Worm (Caenorhabditis elegans) whole organism, late embryonic: ENCODE results near the gene gst-5.

ENCODE experiments used
- ama-1 ChIP-seq: fragments of 150-350 bp; optimal IDR thresholded peaks from 2 replicates; lab custom pipeline; 2014
- ets-4 ChIP-seq: sonication (generic microtip); optimal IDR thresholded peaks from 2 replicates; lab custom pipeline; 2016; ENCODE audit warnings: missing genetic modification characterization, missing compliant biosample characterization
- eyg-1 ChIP-seq: sonication (generic microtip); optimal IDR thresholded peaks from 2 replicates; lab custom pipeline; 2016; ENCODE audit warnings: missing genotype, missing genetic modification characterization, missing compliant biosample characterization
- hlh-13 ChIP-seq: fragments of 200-800 bp; sonication (Bioruptor generic); optimal IDR thresholded peaks from 2 replicates; lab custom pipeline; 2018; ENCODE audit warnings: mild to moderate bottlenecking, missing genetic modification characterization, missing compliant biosample characterization
- pha-4 ChIP-seq: fragments of 150-350 bp; optimal IDR thresholded peaks from 2 replicates; lab custom pipeline; 2018; ENCODE audit warnings: missing biosample characterization, missing genetic modification reagents, missing genetic modification characterization

DNA sequence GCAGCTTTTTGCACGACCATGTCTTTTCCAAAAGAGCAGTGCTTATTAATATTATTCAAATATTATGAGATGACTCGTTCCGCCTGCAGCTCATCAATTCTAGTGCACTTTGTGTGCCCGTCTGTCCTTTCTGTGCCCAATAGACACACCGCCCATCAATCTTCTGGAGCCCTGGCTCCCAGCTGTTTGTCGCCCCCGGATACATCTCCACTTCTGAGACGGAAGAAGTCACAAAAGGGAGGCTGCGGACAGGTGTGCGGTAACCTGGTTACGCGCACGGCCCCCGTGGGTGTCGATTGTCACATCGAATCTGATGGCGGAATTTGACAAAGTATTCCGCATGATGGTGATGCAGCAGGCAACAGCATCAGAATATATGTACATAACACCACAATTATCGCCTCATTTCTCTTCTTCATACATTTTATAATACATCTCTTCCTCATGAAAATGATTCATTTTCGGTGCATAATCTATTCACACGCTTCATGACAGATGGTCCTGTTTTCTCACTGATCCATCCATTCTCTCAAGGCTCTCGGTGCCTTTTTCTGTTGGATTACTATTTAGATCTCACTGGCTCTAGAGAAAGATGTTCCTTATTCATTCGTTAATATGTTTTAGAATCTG lies 36.4 kb downstream of the gst-5 start:
- TF ChIP-seq eyg-1 (tag; lab: Kevin White, UChicago) (no peak), ets-4 (tag; lab: Kevin White, UChicago) (no peak), hlh-13 (no peak), pha-4 (no peak), ama-1 (lab: Kevin White, UChicago) (no peak)
